Fruit fly (Drosophila melanogaster): Measurements from ENCODE around the gene bap.

bap gene

DNA sequence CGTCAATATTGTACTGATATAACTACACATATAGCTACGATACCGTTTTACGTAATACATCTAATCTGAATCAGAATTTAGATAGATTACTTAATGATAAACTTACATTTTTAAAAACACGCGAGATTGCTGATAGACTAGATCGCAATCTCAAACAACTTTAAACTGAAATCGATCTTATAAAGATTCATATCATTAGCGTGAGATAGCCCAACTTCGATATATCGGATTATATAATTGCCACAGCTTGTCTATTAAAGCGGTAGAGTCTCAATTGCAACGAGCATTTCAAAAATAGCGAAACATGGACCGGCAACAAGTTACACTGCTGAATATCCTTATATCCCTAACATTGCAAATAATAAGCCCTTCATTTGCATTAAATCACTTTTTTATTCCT is 20.1 kb downstream of the bap start, which contains the start of gene CheB93b:
Gene CheB93b, plus strand, starts transcription at position 301 of the 400 bp plus-strand sequence.
- TF ChIP-seq fu2 (GFP tag; optimal IDR thresholded peaks at IDR 0.05) = no peak
- peak in 1 of 2 experiments; percentile 65 for TF ChIP-seq Pdp1 (GFP tag; optimal IDR thresholded peaks at IDR 0.05)

DNA sequence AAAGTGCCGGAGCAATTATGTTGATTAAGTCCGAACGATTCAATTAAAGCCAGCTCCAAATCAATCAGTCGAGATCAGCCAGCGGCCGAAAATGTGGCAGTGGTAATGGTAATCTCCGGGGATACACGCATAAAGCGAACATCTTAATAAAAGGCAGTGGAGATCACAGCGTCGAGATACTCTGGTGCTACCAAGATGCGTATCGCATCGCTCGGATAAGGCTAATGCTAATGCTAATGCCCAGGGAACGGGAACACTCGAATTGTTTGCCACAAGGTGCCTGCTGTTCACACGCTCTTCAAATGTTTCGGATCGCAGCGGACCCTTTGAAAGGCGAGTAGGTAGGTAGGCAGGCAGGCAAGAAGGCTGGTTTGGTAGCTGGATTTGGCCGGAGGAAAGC is 25.5 kb downstream of the bap start:
- TF ChIP-seq Bdp1 (GFP tag; optimal IDR thresholded peaks at IDR 0.05) (no peak), CG14014 (GFP tag; IDR thresholded peaks at IDR 0.05) (no peak), CG6254 (GFP tag; optimal IDR thresholded peaks at IDR 0.05) (peak; percentile 67), aop (GFP tag; IDR thresholded peaks at IDR 0.05) (no peak), Nf-YA (GFP tag; IDR thresholded peaks at IDR 0.05) (no peak), CG4328 (GFP tag; optimal IDR thresholded peaks at IDR 0.05) (no peak), CG3163 (GFP tag; optimal IDR thresholded peaks at IDR 0.05) (no peak), Ets65A (GFP tag) (peak; percentile 59), grn (GFP tag; optimal IDR thresholded peaks at IDR 0.05) (peak; percentile 82), Elba2 (GFP tag; optimal IDR thresholded peaks at IDR 0.05) (no peak)

DNA sequence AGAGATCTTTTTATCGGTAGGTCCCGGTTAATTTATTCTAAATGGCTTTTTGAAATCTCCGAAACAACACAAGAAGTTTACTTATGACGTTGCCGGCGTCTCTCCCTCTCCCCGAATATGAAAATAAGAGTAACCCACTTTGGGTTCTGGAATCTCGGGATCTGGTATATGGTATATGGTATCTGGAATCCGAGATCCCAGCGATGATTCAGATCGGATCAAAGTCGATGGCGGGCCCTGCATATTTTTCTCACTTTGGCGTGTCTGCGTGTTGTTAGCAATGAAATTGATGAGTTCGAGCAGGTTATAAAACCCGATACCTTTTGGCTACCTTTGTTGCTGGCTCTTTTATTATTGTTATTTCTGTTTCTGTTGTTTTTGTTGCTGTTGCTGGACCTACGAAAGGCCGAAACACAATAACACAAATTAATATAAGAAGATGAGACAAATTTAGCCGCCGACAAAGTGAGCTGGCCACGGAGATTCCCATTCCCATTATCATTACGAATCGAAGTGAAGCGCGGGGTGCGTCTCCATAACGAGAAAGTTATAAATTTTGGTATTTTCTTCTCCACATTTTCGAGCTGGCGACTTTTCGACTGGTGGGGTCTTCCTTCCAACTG is 26.4 kb downstream of the bap start:
- TF ChIP-seq tio (GFP tag; optimal IDR thresholded peaks at IDR 0.05) = no peak
- peak; percentile 87 for TF ChIP-seq abd-A (tag; optimal IDR thresholded peaks at IDR 0.05)
- peak; percentile 18 for TF ChIP-seq sd (tag; optimal IDR thresholded peaks at IDR 0.05)
- TF ChIP-seq kni (GFP tag; optimal IDR thresholded peaks at IDR 0.05) = peak; percentile 57
- TF ChIP-seq Hmx (GFP tag; optimal IDR thresholded peaks at IDR 0.05) = no peak
- TF ChIP-seq Taf1 (GFP tag; IDR thresholded peaks at IDR 0.05) = no peak
- no peak for TF ChIP-seq CG12155 (GFP tag; optimal IDR thresholded peaks at IDR 0.05)
- no peak for TF ChIP-seq wdn (GFP tag; IDR thresholded peaks at IDR 0.05)
- peak; percentile 40 for TF ChIP-seq Blimp-1 (GFP tag; optimal IDR thresholded peaks at IDR 0.05)
- peak; percentile 56 for TF ChIP-seq Nf-YB (GFP tag; optimal IDR thresholded peaks at IDR 0.05)
- peak; percentile 82; the same call in 1 of the 2 replicates for TF ChIP-seq Awh (GFP tag; IDR thresholded peaks at IDR 0.05)
- peak; percentile 61 for TF ChIP-seq grn (GFP tag; optimal IDR thresholded peaks at IDR 0.05)
- TF ChIP-seq gsb-n (tag; optimal IDR thresholded peaks at IDR 0.05) = peak; percentile 22
- no peak for TF ChIP-seq CG2712 (tag; optimal IDR thresholded peaks at IDR 0.05)
- TF ChIP-seq usp (GFP tag; optimal IDR thresholded peaks at IDR 0.05) = no peak
- TF ChIP-seq CG13894 (tag; optimal IDR thresholded peaks at IDR 0.05) = peak; percentile 68
- TF ChIP-seq jumu (GFP tag; optimal IDR thresholded peaks at IDR 0.05) = no peak
- TF ChIP-seq oc (tag; optimal IDR thresholded peaks at IDR 0.05) = peak; percentile 84

DNA sequence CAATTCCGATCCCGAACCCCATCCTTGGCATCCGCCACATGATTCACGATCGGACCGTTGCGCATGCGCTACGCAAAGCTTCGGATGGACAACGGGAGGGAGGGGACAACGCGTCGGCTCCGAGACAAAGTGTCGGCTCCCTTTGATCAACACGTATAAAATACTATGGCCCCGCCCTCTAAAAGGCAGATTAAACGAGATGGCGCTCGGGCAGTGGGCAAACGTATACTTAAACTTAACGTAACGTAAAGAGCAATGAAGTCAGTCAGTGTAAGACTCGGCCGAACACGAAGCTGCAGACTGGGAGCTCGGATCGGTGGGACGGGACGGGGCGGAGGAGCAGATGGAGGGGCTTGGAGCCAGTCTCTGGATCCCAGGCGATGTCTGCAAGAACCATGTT is 28.2 kb downstream of the bap start:
- TF ChIP-seq bab2 (GFP tag; optimal IDR thresholded peaks at IDR 0.05) (no peak), CG11723 (GFP tag; optimal IDR thresholded peaks at IDR 0.05) (no peak), CG4360 (GFP tag; IDR thresholded peaks at IDR 0.05) (no peak), fru (optimal IDR thresholded peaks at IDR 0.05) (no peak), CG31365 (tag; optimal IDR thresholded peaks at IDR 0.05) (no peak), usp (GFP tag; optimal IDR thresholded peaks at IDR 0.05) (no peak), CG4707 (GFP tag; optimal IDR thresholded peaks at IDR 0.05) (no peak), CG3407 (GFP tag; optimal IDR thresholded peaks at IDR 0.05) (no peak), CG7928 (GFP tag; optimal IDR thresholded peaks at IDR 0.05) (no peak), Xrp1 (GFP tag; IDR thresholded peaks at IDR 0.05) (no peak), Deaf1 (tag; optimal IDR thresholded peaks at IDR 0.05) (peak; percentile 28), schlank (tag; optimal IDR thresholded peaks at IDR 0.05) (no peak), pan (optimal IDR thresholded peaks at IDR 0.05) (no peak), pan (GFP tag; optimal IDR thresholded peaks at IDR 0.05 in 1 of 2, IDR thresholded peaks at IDR 0.05 in 1 of 2) (peak in 1 of 2 experiments; percentile 55), tll (GFP tag; optimal IDR thresholded peaks at IDR 0.05) (no peak), Ets65A (GFP tag) (peak; percentile 15), Med (GFP tag) (peak; percentile 45), jumu (GFP tag; optimal IDR thresholded peaks at IDR 0.05) (no peak), CG13296 (GFP tag; optimal IDR thresholded peaks at IDR 0.05) (no peak), CG13424 (tag; optimal IDR thresholded peaks at IDR 0.05) (no peak), Oaz (GFP tag; IDR thresholded peaks at IDR 0.05) (no peak)
